Worm (Caenorhabditis elegans) whole organism, L4 larva: ENCODE measurements around the gene ima-1.

Experiments
- dve-1 ChIP-seq: sonication (generic microtip); optimal IDR thresholded peaks from 2 replicates; lab custom pipeline; 2017; ENCODE audit warnings: antibody characterized with exemption, mild to moderate bottlenecking, missing genetic modification characterization, missing compliant biosample characterization; ENCODE audit not compliant: insufficient read depth
- nhr-11 ChIP-seq: fragments of 150-350 bp; optimal IDR thresholded peaks from 2 replicates; lab custom pipeline; 2014; ENCODE audit warnings: missing biosample characterization, missing genetic modification characterization

DNA sequence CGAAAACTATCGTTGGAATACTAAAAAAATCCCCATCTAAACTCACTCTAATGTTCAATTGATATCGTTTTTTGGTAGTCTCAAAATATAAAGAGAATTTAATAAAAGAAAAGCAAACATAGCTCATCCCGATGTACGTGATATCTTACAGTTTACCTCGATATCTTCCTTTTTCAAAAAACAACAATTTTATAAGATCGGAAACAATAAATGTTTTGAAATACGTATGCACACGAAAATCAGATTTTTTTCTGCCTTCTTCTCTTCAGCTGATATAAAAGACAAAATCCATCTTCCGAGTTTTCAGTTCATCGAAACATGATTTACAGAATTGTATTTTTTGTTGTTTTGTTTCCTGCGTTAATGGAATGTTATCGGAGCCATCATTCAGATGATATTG is 31.6 kb downstream of the ima-1 start, which contains the start of gene clec-222:
- TF ChIP-seq nhr-11 (tag; lab: Kevin White, UChicago) (no peak), dve-1 (tag; lab: Kevin White, UChicago) (no peak)
